Worm (Caenorhabditis elegans): ENCODE measurements around the gene zig-13.

DNA sequence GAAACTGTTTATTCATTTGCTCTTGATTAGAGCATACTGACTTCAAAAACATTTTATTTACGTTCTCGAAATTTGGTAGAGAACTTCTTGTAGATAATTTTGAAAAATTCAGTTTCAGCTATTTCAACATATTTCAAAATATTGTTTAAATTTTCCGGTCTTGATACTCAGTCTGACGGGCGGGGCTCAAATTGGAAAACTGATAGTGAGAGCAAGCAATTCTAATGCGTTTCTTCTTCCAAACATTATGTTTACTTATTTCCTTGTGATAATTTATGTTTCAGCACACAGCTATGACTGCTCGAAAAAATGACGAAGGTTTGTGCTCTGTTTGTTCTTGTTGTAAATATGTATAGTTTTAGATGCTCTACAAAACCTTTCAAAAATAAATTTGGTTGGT is 36.3 kb downstream of the zig-13 start, which contains the start of gene pals-24:
- TF ChIP-seq snpc-4 (tag; optimal IDR thresholded peaks at IDR 0.05), result no peak
- TF ChIP-seq pha-4 (tag; optimal IDR thresholded peaks at IDR 0.05), result no peak
- no peak for TF ChIP-seq unc-62 (GFP tag; optimal IDR thresholded peaks at IDR 0.05)
- no peak for TF ChIP-seq nhr-12 (tag; optimal IDR thresholded peaks at IDR 0.05)
- no peak for TF ChIP-seq unc-39 (tag; optimal IDR thresholded peaks at IDR 0.05)
- no peak for TF ChIP-seq ces-1 (GFP tag; optimal IDR thresholded peaks at IDR 0.05)
- TF ChIP-seq nhr-28 (tag; optimal IDR thresholded peaks at IDR 0.05), result no peak
- no peak for TF ChIP-seq blmp-1 (tag; optimal IDR thresholded peaks at IDR 0.05)
- TF ChIP-seq tbx-8 (GFP tag; optimal IDR thresholded peaks at IDR 0.05), result no peak
- TF ChIP-seq nhr-76 (tag; optimal IDR thresholded peaks at IDR 0.05), result no peak
- no peak for TF ChIP-seq nhr-237 (tag; optimal IDR thresholded peaks at IDR 0.05)
- TF ChIP-seq lin-32 (GFP tag; optimal IDR thresholded peaks at IDR 0.05), result no peak
- no peak for TF ChIP-seq hlh-1 (tag; optimal IDR thresholded peaks at IDR 0.05)
